Worm (Caenorhabditis elegans): ENCODE data around the gene T07A5.1.
"Not testable (repeated sequence)": the region's sequence is repeated elsewhere in the genome, so short reads cannot be mapped to it uniquely, and the experiment has no call there.

Gene T07A5.1

DNA sequence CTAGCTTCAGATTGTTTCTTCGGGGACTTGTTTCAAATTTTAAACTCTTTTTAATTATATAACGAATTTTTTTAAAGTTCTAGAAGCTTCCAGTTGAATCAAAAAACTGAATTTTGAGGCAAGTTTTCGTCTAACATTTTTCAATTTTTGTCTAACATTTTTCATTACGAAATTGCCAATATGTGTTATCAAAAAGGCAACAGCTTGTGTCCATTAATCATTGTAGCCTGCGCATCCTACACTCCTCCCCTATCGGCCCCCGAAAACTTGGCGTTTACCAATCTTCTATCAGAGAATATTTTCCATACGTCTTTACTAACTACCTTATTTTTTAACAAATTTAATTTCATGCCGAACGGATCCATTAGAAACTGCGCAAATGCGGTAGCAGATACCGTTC is 5.9 kb downstream of the T07A5.1 start, which contains the start of gene vglu-3:
TSS of gene vglu-3 (plus strand) at position 301 of the 400 bp plus-strand sequence.
- no peak for TF ChIP-seq him-1 (tag; optimal IDR thresholded peaks at IDR 0.05)

DNA sequence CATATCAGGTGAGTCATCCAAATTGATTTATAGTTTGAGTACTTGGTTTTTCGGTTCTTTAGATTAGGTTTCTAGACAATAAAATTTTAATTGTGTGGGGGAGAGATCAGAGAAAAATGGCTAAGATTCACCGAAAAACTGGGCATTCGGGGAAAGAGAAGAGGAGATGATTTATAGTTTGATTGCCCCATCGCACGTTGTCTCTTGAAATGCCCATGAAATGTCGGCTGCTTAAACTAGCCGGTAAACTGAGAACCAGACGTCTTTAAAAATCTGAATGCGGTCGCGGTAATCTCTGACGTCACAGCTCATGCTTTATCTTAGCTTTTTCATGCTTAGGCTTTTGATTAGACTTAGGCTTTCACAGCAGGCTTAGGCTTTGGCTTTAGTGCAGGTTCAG is 9.1 kb downstream of the T07A5.1 start:
- no peak for TF ChIP-seq him-1 (tag; optimal IDR thresholded peaks at IDR 0.05)
- TF ChIP-seq W03F9.2 (tag; optimal IDR thresholded peaks at IDR 0.05): no peak
- no peak for TF ChIP-seq dao-5 (tag; optimal IDR thresholded peaks at IDR 0.05)

DNA sequence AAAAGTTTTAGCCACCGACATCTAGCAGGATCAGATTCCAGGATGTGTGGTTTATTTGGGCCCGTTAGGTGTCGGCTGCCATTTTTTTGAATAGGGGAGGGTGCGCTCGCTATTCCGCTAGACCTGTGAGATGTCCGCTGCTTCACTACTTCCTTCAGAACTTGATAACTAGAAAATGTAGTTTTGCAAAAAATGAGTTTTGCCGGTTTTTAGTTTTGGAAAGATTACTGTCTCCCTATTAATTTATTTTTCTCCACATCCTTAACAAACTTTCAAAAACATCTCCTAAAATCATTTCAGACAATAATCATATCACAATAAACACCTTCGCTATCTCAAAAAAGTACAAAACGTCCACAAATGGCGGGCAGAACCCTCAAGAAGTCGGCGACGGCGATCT is 11.2 kb downstream of the T07A5.1 start, which contains the start of gene vglu-2:
TSS of gene vglu-2 (plus strand) at position 301 of the 400 bp plus-strand sequence.
- TF ChIP-seq dao-5 (tag; optimal IDR thresholded peaks at IDR 0.05) (no peak), him-1 (tag; optimal IDR thresholded peaks at IDR 0.05) (no peak), W03F9.2 (tag; optimal IDR thresholded peaks at IDR 0.05) (no peak)

DNA sequence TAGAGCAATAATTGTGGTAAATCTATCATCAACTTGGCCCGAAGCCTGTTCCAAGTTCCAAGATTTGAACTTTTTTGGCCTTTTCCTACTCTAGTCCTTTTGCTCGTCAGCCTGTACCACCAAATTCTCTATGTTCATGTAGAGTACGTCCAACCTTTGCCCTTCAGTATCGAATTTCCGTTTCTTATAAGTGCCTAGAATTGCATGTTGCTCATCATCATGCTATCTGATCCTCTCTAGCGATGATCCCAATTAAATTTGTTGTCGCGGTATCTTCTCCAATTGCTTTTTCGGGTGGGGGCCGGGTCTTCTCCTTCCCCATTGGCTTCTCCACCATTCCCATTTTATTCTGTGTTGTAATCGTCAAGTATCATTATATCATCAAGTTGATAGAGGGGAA is 12.1 kb downstream of the T07A5.1 start:
- TF ChIP-seq W03F9.2 (tag; optimal IDR thresholded peaks at IDR 0.05): no peak
- TF ChIP-seq him-1 (tag; optimal IDR thresholded peaks at IDR 0.05): no peak
- TF ChIP-seq dao-5 (tag; optimal IDR thresholded peaks at IDR 0.05): no peak

DNA sequence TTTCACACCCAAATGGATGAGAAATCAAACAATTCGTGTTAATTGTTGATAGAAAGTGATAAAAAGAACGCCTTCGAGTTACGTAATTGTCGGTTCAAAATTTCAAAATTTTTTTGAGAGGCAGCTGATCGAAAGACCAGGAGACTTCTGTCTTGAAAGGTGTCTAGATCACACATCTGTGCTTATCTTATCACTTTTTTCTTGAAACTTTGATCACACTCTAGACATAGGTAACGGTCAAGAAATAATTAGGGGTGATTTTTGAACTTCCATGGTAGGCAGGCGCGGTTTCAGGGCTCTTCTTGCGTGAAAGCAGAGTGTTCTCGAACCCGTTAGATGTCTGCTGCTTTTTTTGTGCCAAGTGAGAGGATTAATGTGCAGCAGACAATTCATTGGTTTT is 12.6 kb downstream of the T07A5.1 start:
- TF ChIP-seq dao-5 (tag; optimal IDR thresholded peaks at IDR 0.05) (no peak), W03F9.2 (tag; optimal IDR thresholded peaks at IDR 0.05) (no peak), him-1 (tag; optimal IDR thresholded peaks at IDR 0.05) (no peak)

DNA sequence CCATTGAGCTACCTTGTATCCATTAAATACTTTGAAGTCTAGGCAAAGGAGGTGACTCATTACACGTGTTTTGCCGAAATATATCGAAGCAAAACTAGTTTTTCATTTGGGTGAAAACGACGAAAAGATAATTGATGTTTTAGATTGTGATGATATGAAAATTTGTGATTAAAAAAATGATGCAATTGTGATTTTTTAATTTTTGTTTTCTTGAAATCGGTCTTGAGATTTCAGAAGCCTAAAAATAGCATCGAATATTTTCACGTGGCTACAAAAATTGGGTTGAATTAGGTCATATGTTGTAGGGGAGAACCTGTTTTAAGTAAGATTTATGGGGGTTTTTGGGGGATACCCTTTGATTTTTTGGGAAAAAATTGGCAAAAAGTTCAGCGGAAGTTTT is 15.5 kb downstream of the T07A5.1 start:
- TF ChIP-seq him-1 (tag; optimal IDR thresholded peaks at IDR 0.05) (no peak), W03F9.2 (tag; optimal IDR thresholded peaks at IDR 0.05) (no peak), dao-5 (tag; optimal IDR thresholded peaks at IDR 0.05) (no peak)

DNA sequence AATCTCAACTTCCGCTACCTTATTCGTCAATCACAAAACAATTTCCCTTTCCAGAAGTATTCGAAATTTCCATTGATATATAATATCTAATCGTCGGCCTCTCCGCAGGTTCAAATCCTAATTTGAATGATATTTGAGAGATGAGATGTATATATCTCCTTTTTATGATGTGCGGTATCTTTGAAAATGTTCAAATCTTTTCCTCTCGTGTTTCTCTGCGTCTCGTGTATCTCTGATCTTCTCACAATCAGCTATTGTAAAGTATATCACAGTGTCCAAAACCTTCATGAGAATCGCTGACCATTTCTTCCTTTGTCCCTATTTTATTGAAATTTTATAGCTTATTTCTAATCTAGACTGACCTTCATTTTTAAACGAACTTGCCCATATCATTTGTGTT is 16.2 kb downstream of the T07A5.1 start:
- TF ChIP-seq dao-5 (tag; optimal IDR thresholded peaks at IDR 0.05) (no peak), him-1 (tag; optimal IDR thresholded peaks at IDR 0.05) (no peak), W03F9.2 (tag; optimal IDR thresholded peaks at IDR 0.05) (no peak)

DNA sequence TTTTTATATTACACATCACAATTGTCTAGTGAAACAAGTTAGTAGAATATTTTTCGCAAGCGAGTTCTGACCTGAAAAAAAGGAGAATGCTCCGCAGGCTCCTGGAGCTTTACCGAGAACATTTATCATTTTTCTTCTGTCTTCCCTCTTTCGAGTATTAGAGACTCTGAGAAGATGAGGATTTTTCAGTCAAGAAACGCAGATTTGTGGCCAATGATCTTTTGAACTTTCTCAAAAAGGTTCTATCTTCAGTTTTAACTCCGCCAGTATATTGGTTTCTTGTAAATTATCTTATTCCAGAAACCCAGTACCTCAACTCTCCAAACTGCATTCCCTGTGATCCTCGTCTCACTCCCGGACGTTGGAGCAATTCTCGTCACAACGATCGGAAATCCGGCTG is 20.4 kb downstream of the T07A5.1 start, which contains the start of gene K10G9.2:
TSS of gene K10G9.2 (plus strand) at position 301 of the 400 bp plus-strand sequence.
- TF ChIP-seq him-1 (tag; optimal IDR thresholded peaks at IDR 0.05): no peak
- no peak for TF ChIP-seq dao-5 (tag; optimal IDR thresholded peaks at IDR 0.05)
- no peak for TF ChIP-seq W03F9.2 (tag; optimal IDR thresholded peaks at IDR 0.05)

DNA sequence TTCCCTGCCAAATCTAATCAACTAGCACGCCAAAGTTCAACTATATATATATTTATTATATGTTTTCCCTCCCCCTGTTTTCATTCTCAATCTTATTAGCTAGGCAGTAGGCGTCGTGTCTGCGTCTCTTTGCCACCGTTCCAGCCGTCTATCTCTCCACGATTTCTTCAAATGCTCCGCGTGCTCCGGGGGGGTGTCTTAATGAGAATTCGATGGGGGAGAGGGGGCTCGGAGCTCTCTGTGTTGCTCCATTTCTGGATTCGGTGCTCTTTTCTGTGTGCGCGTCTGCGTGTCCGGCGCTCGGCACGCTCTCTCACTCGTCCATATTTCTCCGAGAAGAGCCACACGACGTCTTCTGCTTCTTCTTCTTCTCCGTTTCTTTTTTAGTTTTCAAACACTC is 21.8 kb downstream of the T07A5.1 start:
- TF ChIP-seq dao-5 (tag; optimal IDR thresholded peaks at IDR 0.05) (no peak), him-1 (tag; optimal IDR thresholded peaks at IDR 0.05) (peak; percentile 78), W03F9.2 (tag; optimal IDR thresholded peaks at IDR 0.05) (no peak)

DNA sequence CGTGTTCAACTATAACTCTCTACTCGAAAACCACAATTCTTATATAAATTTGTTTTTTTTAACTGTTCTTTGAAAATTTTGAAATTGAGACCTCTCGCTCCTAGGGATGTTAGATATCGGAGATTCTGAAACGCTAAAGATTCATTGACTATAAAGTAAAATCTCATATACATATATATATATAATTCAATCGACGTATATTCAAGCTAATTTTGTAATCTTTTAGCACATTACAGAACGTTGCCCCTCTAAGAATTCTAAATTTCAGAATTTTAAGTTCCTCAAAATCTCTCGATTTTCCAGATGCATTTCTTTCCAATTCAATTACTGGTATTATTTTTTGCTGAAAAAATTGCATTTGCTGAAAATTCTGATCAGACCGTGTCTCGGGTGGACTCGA is 27.2 kb downstream of the T07A5.1 start, which contains the start of gene pad-2:
TSS of gene pad-2 (plus strand) at position 301 of the 400 bp plus-strand sequence.
- TF ChIP-seq him-1 (tag; optimal IDR thresholded peaks at IDR 0.05) (no peak), dao-5 (tag; optimal IDR thresholded peaks at IDR 0.05) (no peak), W03F9.2 (tag; optimal IDR thresholded peaks at IDR 0.05) (no peak)

DNA sequence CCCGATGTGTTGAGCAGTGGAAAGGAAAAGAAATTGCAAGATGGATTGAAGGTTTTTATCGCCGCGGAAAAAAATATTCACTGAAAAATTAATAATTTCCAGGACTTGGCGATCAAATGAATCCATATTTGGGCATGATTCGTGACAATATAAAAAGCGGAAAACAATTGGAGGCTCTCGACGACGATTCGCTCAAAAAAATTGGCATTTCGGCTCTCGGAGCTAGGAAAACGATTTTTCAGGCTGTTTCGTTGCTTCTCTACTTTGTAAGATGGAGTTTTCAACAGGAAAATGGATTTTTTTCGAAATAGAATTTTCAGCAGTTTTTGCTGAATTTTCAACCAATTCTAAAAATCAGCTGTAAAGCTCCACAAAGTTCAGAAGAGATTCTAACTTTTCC is 34.2 kb downstream of the T07A5.1 start:
- TF ChIP-seq dao-5 (tag; optimal IDR thresholded peaks at IDR 0.05): no peak
- TF ChIP-seq W03F9.2 (tag; optimal IDR thresholded peaks at IDR 0.05): no peak
- TF ChIP-seq him-1 (tag; optimal IDR thresholded peaks at IDR 0.05): no peak

DNA sequence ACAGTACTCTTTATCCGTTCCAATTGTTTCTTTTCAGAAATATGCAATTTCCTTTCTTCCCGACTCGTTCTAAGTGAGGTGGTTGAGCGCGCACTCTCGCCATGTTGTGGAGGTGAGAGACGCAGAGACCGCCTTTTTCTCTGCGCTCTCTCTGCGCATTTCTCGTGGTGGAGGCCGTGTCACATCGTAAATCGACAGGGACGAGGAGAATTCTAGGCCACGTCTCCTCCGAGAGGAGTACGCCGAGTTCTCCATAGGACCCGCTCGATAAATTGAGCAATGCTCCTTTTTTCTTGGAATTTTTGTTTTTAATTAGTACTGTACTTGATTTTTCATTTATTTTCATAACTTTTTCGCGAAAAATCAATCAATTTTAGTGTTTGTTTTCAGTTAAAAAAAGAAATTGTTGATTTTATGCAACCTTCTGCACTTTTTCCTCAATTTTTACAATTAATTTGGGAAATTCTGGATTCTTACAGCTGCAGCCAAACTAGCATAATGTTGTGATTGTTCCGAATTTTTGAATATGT is 35.2 kb downstream of the T07A5.1 start, which contains the start of gene cnk-1:
TSS of gene cnk-1 (plus strand) at position 480 of the 530 bp plus-strand sequence.
- TF ChIP-seq him-1 (tag; optimal IDR thresholded peaks at IDR 0.05): peak; percentile 32
- no peak for TF ChIP-seq W03F9.2 (tag; optimal IDR thresholded peaks at IDR 0.05)

DNA sequence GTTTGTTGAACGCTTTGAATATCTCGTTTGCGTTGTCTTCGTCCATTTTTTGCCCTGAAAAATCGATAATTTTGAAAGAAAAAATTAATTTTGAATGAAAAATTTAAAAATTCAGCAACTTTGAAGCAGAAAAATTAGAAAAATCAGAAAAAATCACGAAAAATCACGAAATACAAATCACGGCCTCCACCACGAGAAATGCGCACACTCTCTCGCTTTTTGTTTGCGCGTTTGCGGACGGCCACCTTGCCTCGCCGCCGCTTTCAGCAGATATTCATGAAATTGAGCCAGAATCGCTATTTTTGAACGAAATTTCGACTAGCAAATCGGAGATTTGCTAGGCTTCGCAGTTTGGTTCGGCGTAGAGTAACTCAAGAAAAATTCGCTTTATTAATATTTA is 39.2 kb downstream of the T07A5.1 start, which contains the start of gene inpp-4B:
TSS of gene inpp-4B (minus strand) at position 54 of the 400 bp plus-strand sequence.
- not testable (repeated sequence) for TF ChIP-seq W03F9.2, him-1, dao-5 (tag; optimal IDR thresholded peaks at IDR 0.05)

DNA sequence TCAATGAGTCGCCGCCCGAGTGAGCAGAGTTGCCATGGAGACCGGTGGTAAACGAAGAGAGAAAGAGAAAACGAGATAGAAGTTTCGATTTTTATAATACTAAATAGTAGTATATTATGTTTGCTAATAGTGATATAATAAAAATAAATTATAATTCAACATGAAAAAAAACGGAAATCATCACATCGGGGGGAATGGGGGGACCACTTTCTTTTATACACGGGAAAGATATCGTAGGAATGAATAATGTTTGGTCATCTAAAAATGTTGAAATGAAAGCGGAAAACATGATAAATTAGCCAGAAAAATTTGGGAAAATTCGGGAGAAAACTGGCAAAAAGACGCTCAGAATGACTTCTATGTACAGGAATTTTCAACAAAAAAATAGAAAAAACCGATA is 44.3 kb downstream of the T07A5.1 start, which contains the start of gene bbs-5:
TSS of gene bbs-5 (minus strand) at position 101 of the 400 bp plus-strand sequence.
- TF ChIP-seq him-1 (tag; optimal IDR thresholded peaks at IDR 0.05) (no peak), dao-5 (tag; optimal IDR thresholded peaks at IDR 0.05) (no peak), W03F9.2 (tag; optimal IDR thresholded peaks at IDR 0.05) (no peak)

DNA sequence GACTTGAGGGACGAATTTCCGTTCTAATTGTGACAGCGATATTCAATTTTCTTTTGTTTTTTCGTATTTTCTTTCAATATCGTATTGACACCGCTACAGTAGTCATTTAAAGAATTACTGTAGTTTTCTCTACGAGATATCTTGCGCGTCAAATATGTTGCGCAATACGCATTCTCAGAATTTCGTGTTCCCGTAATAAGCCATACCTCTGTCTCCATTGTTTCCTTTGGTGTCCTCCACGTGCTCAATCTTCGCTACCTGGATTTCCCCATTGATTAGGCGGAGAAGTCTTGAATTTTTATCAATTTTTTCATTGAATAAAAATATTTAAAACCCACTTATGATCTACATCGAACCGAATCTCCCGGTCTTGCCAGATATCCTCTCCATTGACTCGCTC is 44.7 kb downstream of the T07A5.1 start:
- TF ChIP-seq W03F9.2 (tag; optimal IDR thresholded peaks at IDR 0.05): no peak
- TF ChIP-seq him-1 (tag; optimal IDR thresholded peaks at IDR 0.05): no peak
- TF ChIP-seq dao-5 (tag; optimal IDR thresholded peaks at IDR 0.05): no peak
